Worm (Caenorhabditis elegans) whole organism, L1 larva: Measurements from ENCODE around the gene ttr-53.

Source experiments
- C04F5.9 ChIP-seq: sonication (generic microtip); optimal IDR thresholded peaks from 2 replicates; lab custom pipeline; 2016; ENCODE audit warnings: missing genetic modification characterization, missing compliant biosample characterization
- C16A3.4 ChIP-seq: fragments of 150-350 bp; optimal IDR thresholded peaks from 2 replicates; lab custom pipeline; 2014; ENCODE audit warnings: missing biosample characterization, missing genetic modification characterization
- F16B12.6 ChIP-seq: fragments of 150-350 bp; optimal IDR thresholded peaks from 2 replicates; lab custom pipeline; 2014; ENCODE audit warnings: missing biosample characterization, missing genetic modification characterization
- aly-2 ChIP-seq: fragments of 150-350 bp; optimal IDR thresholded peaks from 2 replicates; lab custom pipeline; 2014; ENCODE audit warnings: missing biosample characterization, missing genetic modification characterization
- ceh-82 ChIP-seq, 3 experiments: fragments of 150-350 bp in 1 of 3; sonication (generic microtip) in 2 of 3; optimal IDR thresholded peaks; 2 replicates each; lab custom pipeline; 2014 to 2017; ENCODE audit warnings: missing biosample characterization in 3 of 3, missing genetic modification characterization in 3 of 3
- ces-1 ChIP-seq: fragments of 150-350 bp; optimal IDR thresholded peaks from 2 replicates; lab custom pipeline; 2014; ENCODE audit warnings: missing biosample characterization, missing genetic modification reagents, missing genetic modification characterization
- dpl-1 ChIP-seq, 3 experiments: fragments of 150-350 bp in 2 of 3; sonication (generic microtip) in 1 of 3; optimal IDR thresholded peaks; 2 replicates each; lab custom pipeline; 2014 to 2017; ENCODE audit warnings: missing biosample characterization in 3 of 3, missing genetic modification characterization in 3 of 3, missing genetic modification reagents in 3 of 3
- efl-1 ChIP-seq, 4 experiments: fragments of 150-350 bp; optimal IDR thresholded peaks in 3 of 4; peaks in 1 of 4; 1 replicate in 1 of 4; 2 replicates in 3 of 4; lab custom pipeline; 2014; ENCODE audit warnings: missing biosample characterization in 2 of 4, missing genetic modification characterization in 2 of 4, missing genetic modification reagents in 2 of 4
- efl-3 ChIP-seq: fragments of 200-800 bp; sonication (Bioruptor generic); optimal IDR thresholded peaks from 2 replicates; lab custom pipeline; 2018; ENCODE audit warnings: mild to moderate bottlenecking, missing genetic modification characterization, missing compliant biosample characterization
- elt-3 ChIP-seq, 6 experiments: fragments of 150-350 bp in 1 of 6; sonication (generic microtip); optimal IDR thresholded peaks; 2 replicates each; lab custom pipeline; 2017 to 2018; ENCODE audit warnings: missing biosample characterization in 6 of 6, missing genetic modification characterization in 6 of 6, inconsistent platforms in 1 of 6
- ets-5 ChIP-seq: fragments of 200-800 bp; sonication (Bioruptor generic); IDR thresholded peaks from 2 replicates; pipeline ENCODE4 v1.3.6; 2022; ENCODE audit warnings: missing genetic modification characterization, missing compliant biosample characterization
- fkh-10 ChIP-seq: sonication (generic microtip); optimal IDR thresholded peaks from 2 replicates; lab custom pipeline; 2017; ENCODE audit warnings: missing biosample characterization, missing genetic modification reagents, missing genetic modification characterization
- fkh-4 ChIP-seq: sonication (generic microtip); optimal IDR thresholded peaks from 2 replicates; lab custom pipeline; 2016; ENCODE audit warnings: missing compliant biosample characterization, missing genetic modification characterization, borderline replicate concordance
- fkh-8 ChIP-seq: sonication (generic microtip); optimal IDR thresholded peaks from 2 replicates; lab custom pipeline; 2016; ENCODE audit warnings: mild to moderate bottlenecking, missing genetic modification characterization, missing compliant biosample characterization
- fos-1 ChIP-seq: fragments of 150-350 bp; optimal IDR thresholded peaks from 2 replicates; lab custom pipeline; 2014; ENCODE audit warnings: missing biosample characterization, missing genetic modification characterization
- grh-1 ChIP-seq: fragments of 200-800 bp; sonication (Bioruptor generic); IDR thresholded peaks from 2 replicates; pipeline ENCODE4 v1.3.6; 2022; ENCODE audit warnings: missing genetic modification reagents, missing genetic modification characterization, missing compliant biosample characterization
- hpl-2 ChIP-seq: fragments of 150-350 bp; optimal IDR thresholded peaks from 2 replicates; lab custom pipeline; 2014; ENCODE audit warnings: missing biosample characterization, missing genetic modification reagents, missing genetic modification characterization
- lin-14 ChIP-seq: fragments of 200-800 bp; sonication (Bioruptor generic); optimal IDR thresholded peaks from 2 replicates; lab custom pipeline; 2018; ENCODE audit warnings: mild to moderate bottlenecking, missing genetic modification characterization, moderate library complexity, missing compliant biosample characterization
- lin-15B ChIP-seq: fragments of 150-350 bp; sonication (generic microtip); optimal IDR thresholded peaks from 3 replicates; lab custom pipeline; 2014; ENCODE audit warnings: missing biosample characterization, missing genetic modification characterization
- lin-35 ChIP-seq, 2 experiments: fragments of 150-350 bp; optimal IDR thresholded peaks; 2 replicates each; lab custom pipeline; 2014; ENCODE audit warnings: missing biosample characterization in 2 of 2, missing genetic modification characterization in 2 of 2, missing genetic modification reagents in 2 of 2
- lin-39 ChIP-seq: fragments of 150-350 bp; optimal IDR thresholded peaks from 2 replicates; lab custom pipeline; 2014; ENCODE audit warnings: missing biosample characterization, missing genetic modification reagents, missing genetic modification characterization
- lsy-2 ChIP-seq, 2 experiments: fragments of 150-350 bp; optimal IDR thresholded peaks; 2 replicates each; lab custom pipeline; 2014; ENCODE audit warnings: missing biosample characterization in 2 of 2, missing genetic modification characterization in 2 of 2
- mab-9 ChIP-seq: fragments of 200-800 bp; sonication (Bioruptor generic); IDR thresholded peaks from 2 replicates; pipeline ENCODE4 v1.3.6; 2022; ENCODE audit warnings: missing genetic modification reagents, missing genetic modification characterization, missing compliant biosample characterization
- mdl-1 ChIP-seq, 2 experiments: fragments of 150-350 bp; optimal IDR thresholded peaks; 2 replicates each; lab custom pipeline; 2014 to 2017; ENCODE audit warnings: missing biosample characterization in 2 of 2, missing genetic modification characterization in 2 of 2, inconsistent platforms in 1 of 2
- mep-1 ChIP-seq: fragments of 150-350 bp; optimal IDR thresholded peaks from 2 replicates; lab custom pipeline; 2014; ENCODE audit warnings: missing biosample characterization, missing genetic modification characterization
- nhr-11 ChIP-seq: fragments of 150-350 bp; optimal IDR thresholded peaks from 2 replicates; lab custom pipeline; 2014; ENCODE audit warnings: missing biosample characterization, missing genetic modification characterization
- nhr-20 ChIP-seq: sonication (generic microtip); optimal IDR thresholded peaks from 2 replicates; lab custom pipeline; 2016; ENCODE audit warnings: mild to moderate bottlenecking, missing genetic modification characterization, missing compliant biosample characterization
- nhr-76 ChIP-seq: sonication (generic microtip); optimal IDR thresholded peaks from 2 replicates; lab custom pipeline; 2017; ENCODE audit warnings: missing biosample characterization, missing genetic modification characterization
- nhr-84 ChIP-seq: sonication (generic microtip); optimal IDR thresholded peaks from 2 replicates; lab custom pipeline; 2017; ENCODE audit warnings: missing biosample characterization, missing genetic modification characterization
- pag-3 ChIP-seq: sonication (generic microtip); optimal IDR thresholded peaks from 2 replicates; lab custom pipeline; 2017; ENCODE audit warnings: missing genetic modification characterization, mild to moderate bottlenecking, missing compliant biosample characterization, antibody characterized with exemption, borderline replicate concordance; ENCODE audit not compliant: insufficient read depth
- pax-3 ChIP-seq: fragments of 200-800 bp; sonication (Bioruptor generic); optimal IDR thresholded peaks from 2 replicates; lab custom pipeline; 2018; ENCODE audit warnings: mild to moderate bottlenecking, missing genetic modification characterization, moderate library complexity, missing compliant biosample characterization
- rnt-1 ChIP-seq: sonication (generic microtip); optimal IDR thresholded peaks from 2 replicates; lab custom pipeline; 2016; ENCODE audit warnings: mild to moderate bottlenecking, missing genetic modification characterization, moderate library complexity, missing compliant biosample characterization
- sox-4 ChIP-seq: sonication (generic microtip); optimal IDR thresholded peaks from 2 replicates; lab custom pipeline; 2016; ENCODE audit warnings: missing genetic modification characterization, missing compliant biosample characterization
- sup-37 ChIP-seq: fragments of 200-800 bp; sonication (Bioruptor generic); optimal IDR thresholded peaks from 2 replicates; lab custom pipeline; 2018; ENCODE audit warnings: mild to moderate bottlenecking, missing genetic modification characterization, missing compliant biosample characterization
- tlp-1 ChIP-seq: fragments of 150-350 bp; optimal IDR thresholded peaks from 2 replicates; lab custom pipeline; 2014; ENCODE audit warnings: missing biosample characterization, missing genetic modification characterization
- unc-30 ChIP-seq: sonication (generic microtip); optimal IDR thresholded peaks from 2 replicates; lab custom pipeline; 2017; ENCODE audit warnings: missing biosample characterization, missing genetic modification characterization
- unc-86 ChIP-seq: sonication (generic microtip); optimal IDR thresholded peaks from 2 replicates; lab custom pipeline; 2016; ENCODE audit warnings: missing genetic modification characterization, missing compliant biosample characterization
- vab-15 ChIP-seq: sonication (generic microtip); optimal IDR thresholded peaks from 2 replicates; lab custom pipeline; 2017; ENCODE audit warnings: missing genotype, mild to moderate bottlenecking, missing genetic modification characterization, missing compliant biosample characterization
- xbp-1 ChIP-seq: sonication (generic microtip); optimal IDR thresholded peaks from 2 replicates; lab custom pipeline; 2016; ENCODE audit warnings: missing genetic modification characterization, missing compliant biosample characterization
- zag-1 ChIP-seq: fragments of 150-350 bp; optimal IDR thresholded peaks from 2 replicates; lab custom pipeline; 2014; ENCODE audit warnings: missing biosample characterization, missing genetic modification characterization
- zip-4 ChIP-seq: fragments of 200-800 bp; sonication (Bioruptor generic); optimal IDR thresholded peaks from 2 replicates; lab custom pipeline; 2018; ENCODE audit warnings: mild to moderate bottlenecking, missing genetic modification characterization, moderate library complexity, missing compliant biosample characterization

The ttr-53 gene

ce11 chrIV:10188505-10188904 is 30.7 kb downstream of the ttr-53 start:
- TF ChIP-seq fkh-10 (GFP tag; lab: Kevin White, UChicago) (peak; percentile 63), nhr-84 (tag; lab: Kevin White, UChicago) (no peak)

- TF ChIP-seq efl-1 (optimal IDR thresholded peaks at IDR 0.05; lab: Kevin White, UChicago) (no peak), efl-1 (GFP tag; optimal IDR thresholded peaks at IDR 0.05 in 1 of 2; lab: Kevin White, UChicago) (peak in 1 of 2 experiments; percentile 69), mab-9 (GFP tag; lab: Robert Waterston, UW) (no peak), fos-1 (no peak), rnt-1 (tag; lab: Kevin White, UChicago) (no peak)
These were observed 32.7 kb downstream of the ttr-53 start for ce11 chrIV:10190586-10190985.

ce11 chrIV:10191498-10191897 is 33.7 kb downstream of the ttr-53 start:
- peak; percentile 79 for TF ChIP-seq fkh-10 (GFP tag; lab: Kevin White, UChicago)
- TF ChIP-seq pax-3 (tag; lab: Kevin White, UChicago) = no peak
- TF ChIP-seq lin-14 (GFP tag; lab: Kevin White, UChicago) = peak; percentile 20
- no peak for TF ChIP-seq unc-30 (tag; lab: Kevin White, UChicago)
- no peak for TF ChIP-seq fkh-4 (tag; lab: Kevin White, UChicago)
- no peak for TF ChIP-seq grh-1 (GFP tag; lab: Robert Waterston, UW)
- TF ChIP-seq hpl-2 = no peak
- no peak for TF ChIP-seq sup-37 (GFP tag; lab: Kevin White, UChicago)
- no peak for TF ChIP-seq aly-2
- TF ChIP-seq efl-1 (optimal IDR thresholded peaks at IDR 0.05; lab: Kevin White, UChicago) = no peak
- no peak for TF ChIP-seq efl-1 (GFP tag; optimal IDR thresholded peaks at IDR 0.05 in 1 of 2; lab: Kevin White, UChicago)
- no peak for TF ChIP-seq pag-3 (tag; lab: Kevin White, UChicago)

ce11 chrIV:10194345-10194744 is 36.5 kb downstream of the ttr-53 start, which contains the start of gene ptrg-1:
TSS of gene ptrg-1 (minus strand) at chrIV:10194445.
- no peak for TF ChIP-seq mep-1 (tag; lab: Kevin White, UChicago)
- no peak for TF ChIP-seq grh-1 (GFP tag; lab: Robert Waterston, UW)
- no peak for TF ChIP-seq aly-2
- TF ChIP-seq mdl-1 (tag; optimal IDR thresholded peaks at IDR 0.05; lab: Kevin White, UChicago) = no peak
- no peak for TF ChIP-seq nhr-76 (tag; lab: Kevin White, UChicago)
- TF ChIP-seq lin-39 (tag; lab: Kevin White, UChicago) = no peak
- no peak for TF ChIP-seq fkh-8
- TF ChIP-seq fkh-4 (tag; lab: Kevin White, UChicago) = no peak
- TF ChIP-seq tlp-1 (tag; lab: Kevin White, UChicago) = no peak
- TF ChIP-seq ets-5 (GFP tag; lab: Robert Waterston, UW) = no peak
- TF ChIP-seq xbp-1 (tag; lab: Kevin White, UChicago) = no peak
- TF ChIP-seq lin-35 (GFP tag; optimal IDR thresholded peaks at IDR 0.05; lab: Kevin White, UChicago) = no peak
- no peak for TF ChIP-seq C04F5.9
- TF ChIP-seq vab-15 (tag; lab: Kevin White, UChicago) = no peak
- TF ChIP-seq sox-4 (tag; lab: Kevin White, UChicago) = no peak
- no peak for TF ChIP-seq efl-1 (optimal IDR thresholded peaks at IDR 0.05; lab: Kevin White, UChicago)
- TF ChIP-seq efl-1 (GFP tag; optimal IDR thresholded peaks at IDR 0.05 in 1 of 2; lab: Kevin White, UChicago) = no peak
- TF ChIP-seq nhr-20 (tag; lab: Kevin White, UChicago) = no peak
- no peak for TF ChIP-seq ces-1 (GFP tag; lab: Kevin White, UChicago)
- no peak for TF ChIP-seq efl-3 (GFP tag; lab: Kevin White, UChicago)

ce11 chrIV:10197317-10197867 is 39.6 kb downstream of the ttr-53 start, which contains the start of gene gon-4:
TSS of gene gon-4 (plus strand) at chrIV:10197817.
- TF ChIP-seq tlp-1 (tag; lab: Kevin White, UChicago) (no peak), lin-15B (peak; percentile 29), zip-4 (GFP tag; lab: Kevin White, UChicago) (no peak), unc-30 (tag; lab: Kevin White, UChicago) (no peak), efl-3 (GFP tag; lab: Kevin White, UChicago) (no peak), efl-1 (optimal IDR thresholded peaks at IDR 0.05; lab: Kevin White, UChicago) (peak; percentile 29 to 40), efl-1 (GFP tag; optimal IDR thresholded peaks at IDR 0.05 in 1 of 2; lab: Kevin White, UChicago) (peak; percentile 57 to 91), dpl-1 (GFP tag; optimal IDR thresholded peaks at IDR 0.05; lab: Kevin White, UChicago) (peak in 2 of 3 experiments; percentile 37 to 65), zag-1 (tag; lab: Kevin White, UChicago) (no peak), lin-35 (GFP tag; optimal IDR thresholded peaks at IDR 0.05; lab: Kevin White, UChicago) (peak in 1 of 2 experiments; percentile 6), lin-39 (tag; lab: Kevin White, UChicago) (no peak), ceh-82 (tag; optimal IDR thresholded peaks at IDR 0.05; lab: Kevin White, UChicago) (no peak), nhr-11 (no peak), lsy-2 (tag; optimal IDR thresholded peaks at IDR 0.05; lab: Kevin White, UChicago) (no peak), elt-3 (tag; optimal IDR thresholded peaks at IDR 0.05; lab: Kevin White, UChicago) (no peak), F16B12.6 (tag; lab: Kevin White, UChicago) (no peak), sox-4 (tag; lab: Kevin White, UChicago) (no peak), mep-1 (tag; lab: Kevin White, UChicago) (peak; percentile 30), rnt-1 (tag; lab: Kevin White, UChicago) (peak; percentile 6), unc-86 (no peak), C16A3.4 (tag; lab: Kevin White, UChicago) (peak; percentile 9)
